Worm (Caenorhabditis elegans): ENCODE data around the gene grl-23.

Gene grl-23

ce11 chrV:12556904-12557303, 19.8 kb downstream of the grl-23 start (continued):
- TF ChIP-seq C34B4.2 (tag; optimal IDR thresholded peaks at IDR 0.05) (no peak), efl-1 (optimal IDR thresholded peaks at IDR 0.05) (no peak), efl-1 (GFP tag; optimal IDR thresholded peaks at IDR 0.05 in 1 of 2) (no peak), F16B12.6 (tag; optimal IDR thresholded peaks at IDR 0.05) (no peak), tbx-2 (tag; optimal IDR thresholded peaks at IDR 0.05) (peak; percentile 63), nhr-12 (tag; optimal IDR thresholded peaks at IDR 0.05) (no peak), nhr-71 (tag; optimal IDR thresholded peaks at IDR 0.05) (peak; percentile 74), nhr-11 (tag; optimal IDR thresholded peaks at IDR 0.05) (no peak), nhr-28 (tag; optimal IDR thresholded peaks at IDR 0.05) (no peak), unc-130 (tag; optimal IDR thresholded peaks at IDR 0.05) (peak; percentile 39), xbp-1 (tag; optimal IDR thresholded peaks at IDR 0.05) (no peak), unc-86 (tag; optimal IDR thresholded peaks at IDR 0.05) (no peak), jun-1 (tag; optimal IDR thresholded peaks at IDR 0.05) (no peak), pqm-1 (tag; optimal IDR thresholded peaks at IDR 0.05) (no peak), nhr-77 (tag; optimal IDR thresholded peaks at IDR 0.05) (no peak), unc-98 (GFP tag; IDR thresholded peaks at IDR 0.05) (no peak), lsy-2 (tag; optimal IDR thresholded peaks at IDR 0.05) (no peak), dpl-1 (GFP tag; optimal IDR thresholded peaks at IDR 0.05) (peak in 1 of 3 experiments; percentile 6), nhr-76 (tag; optimal IDR thresholded peaks at IDR 0.05) (no peak), sox-4 (tag; optimal IDR thresholded peaks at IDR 0.05) (no peak), nhr-237 (tag; optimal IDR thresholded peaks at IDR 0.05) (no peak), swsn-7 (tag; optimal IDR thresholded peaks at IDR 0.05) (no peak), zag-1 (tag; optimal IDR thresholded peaks at IDR 0.05) (no peak), elt-3 (tag; optimal IDR thresholded peaks at IDR 0.05) (peak; percentile 10 to 90 (median 75)), blmp-1 (tag; optimal IDR thresholded peaks at IDR 0.05) (peak; percentile 87), lir-3 (tag; optimal IDR thresholded peaks at IDR 0.05; ENCODE audit: poor library complexity) (no peak), lin-14 (GFP tag; optimal IDR thresholded peaks at IDR 0.05) (peak; percentile 52), ceh-8 (GFP tag; optimal IDR thresholded peaks at IDR 0.05) (no peak), mdl-1 (tag; optimal IDR thresholded peaks at IDR 0.05) (peak in 1 of 2 experiments; percentile 23), irx-1 (tag; optimal IDR thresholded peaks at IDR 0.05) (no peak), lin-15B (tag; optimal IDR thresholded peaks at IDR 0.05) (no peak), nhr-47 (tag; optimal IDR thresholded peaks at IDR 0.05) (peak; percentile 20), C16A3.4 (tag; optimal IDR thresholded peaks at IDR 0.05) (no peak), isw-1 (GFP tag; IDR thresholded peaks at IDR 0.05) (no peak), vab-15 (tag; optimal IDR thresholded peaks at IDR 0.05) (no peak), aha-1 (tag; optimal IDR thresholded peaks at IDR 0.05) (no peak)

- peak; percentile 59 for TF ChIP-seq nhr-71 (tag; optimal IDR thresholded peaks at IDR 0.05)
- no peak for TF ChIP-seq nhr-11 (tag; optimal IDR thresholded peaks at IDR 0.05)
- no peak for TF ChIP-seq egl-27 (tag; optimal IDR thresholded peaks at IDR 0.05)
- peak; percentile 84 for TF ChIP-seq nhr-85 (tag)
- no peak for TF ChIP-seq fkh-8 (tag; optimal IDR thresholded peaks at IDR 0.05)
- no peak for TF ChIP-seq pqm-1 (tag; optimal IDR thresholded peaks at IDR 0.05)
- no peak for TF ChIP-seq skn-1 (tag; optimal IDR thresholded peaks at IDR 0.05)
- TF ChIP-seq lin-14 (GFP tag; optimal IDR thresholded peaks at IDR 0.05): peak; percentile 38
- peak; percentile 21 for TF ChIP-seq nhr-19 (GFP tag; conservative IDR thresholded peaks at IDR 0.05)
- no peak for TF ChIP-seq hlh-4 (tag; optimal IDR thresholded peaks at IDR 0.05)
- peak; percentile 37 for TF ChIP-seq tbx-2 (tag; optimal IDR thresholded peaks at IDR 0.05)
- no peak for TF ChIP-seq sox-4 (tag; optimal IDR thresholded peaks at IDR 0.05)
- no peak for TF ChIP-seq nhr-47 (tag; optimal IDR thresholded peaks at IDR 0.05)
- TF ChIP-seq sptf-1 (tag; optimal IDR thresholded peaks at IDR 0.05): no peak
- peak; percentile 2 for TF ChIP-seq nhr-90 (tag; optimal IDR thresholded peaks at IDR 0.05; ENCODE audit: poor library complexity)
- TF ChIP-seq nhr-28 (tag; optimal IDR thresholded peaks at IDR 0.05): no peak
- TF ChIP-seq unc-130 (tag; optimal IDR thresholded peaks at IDR 0.05): peak; percentile 25
- no peak for TF ChIP-seq Y116A8C.19 (tag; optimal IDR thresholded peaks at IDR 0.05; ENCODE audit: borderline replicate concordance)
- no peak for TF ChIP-seq ceh-63 (GFP tag; optimal IDR thresholded peaks at IDR 0.05)
- TF ChIP-seq nhr-237 (tag; optimal IDR thresholded peaks at IDR 0.05): no peak
- no peak for TF ChIP-seq aly-2 (tag; optimal IDR thresholded peaks at IDR 0.05)
- no peak for TF ChIP-seq aha-1 (tag; optimal IDR thresholded peaks at IDR 0.05)
- TF ChIP-seq hpl-2 (GFP tag; optimal IDR thresholded peaks at IDR 0.05): no peak
- TF ChIP-seq lsy-2 (tag; optimal IDR thresholded peaks at IDR 0.05): peak in 1 of 2 experiments; percentile 25
- no peak for TF ChIP-seq vab-15 (tag; optimal IDR thresholded peaks at IDR 0.05)
- peak; percentile 80 for TF ChIP-seq blmp-1 (tag; optimal IDR thresholded peaks at IDR 0.05)
- no peak for TF ChIP-seq elt-2 (tag; optimal IDR thresholded peaks at IDR 0.05)
- no peak for TF ChIP-seq isw-1 (GFP tag; IDR thresholded peaks at IDR 0.05)
- TF ChIP-seq mab-9 (GFP tag; IDR thresholded peaks at IDR 0.05): no peak
- no peak for TF ChIP-seq dsc-1 (tag; optimal IDR thresholded peaks at IDR 0.05)
- TF ChIP-seq alr-1 (tag; optimal IDR thresholded peaks at IDR 0.05; ENCODE audit: borderline replicate concordance): no peak
Observed at ce11 chrV:12555872-12556271, 20.8 kb downstream of the grl-23 start.
